Worm (Caenorhabditis elegans): ENCODE results near the gene emc-6.

DNA sequence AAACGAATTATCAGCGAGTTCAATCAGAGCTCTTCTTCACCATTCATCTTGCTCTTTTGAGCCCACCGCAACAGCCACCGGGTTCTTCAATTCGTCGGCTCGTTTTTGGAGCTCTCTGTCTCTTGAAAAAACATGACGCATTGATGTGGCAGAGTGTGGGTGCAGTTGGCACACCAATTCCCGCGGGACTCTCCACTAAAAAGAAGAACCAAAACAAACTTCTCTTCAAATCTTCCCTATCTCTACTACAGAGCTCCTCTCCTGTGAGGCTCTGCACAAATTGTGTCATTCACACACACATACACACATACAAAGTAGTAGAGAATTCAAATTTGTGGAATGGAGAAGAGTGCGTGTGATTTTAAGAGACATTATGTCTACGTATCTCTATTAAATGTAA lies 46.5 kb downstream of the emc-6 start:
- TF ChIP-seq ama-1 (optimal IDR thresholded peaks at IDR 0.05) (no peak), sup-37 (GFP tag; optimal IDR thresholded peaks at IDR 0.05) (no peak), ceh-90 (tag; optimal IDR thresholded peaks at IDR 0.05) (no peak), lin-13 (GFP tag; optimal IDR thresholded peaks at IDR 0.05) (no peak), fos-1 (tag; optimal IDR thresholded peaks at IDR 0.05) (no peak), tlp-1 (tag; optimal IDR thresholded peaks at IDR 0.05) (no peak)
